Worm (Caenorhabditis elegans): ENCODE measurements around the gene C32B5.18.

C32B5.18 gene

ce11 chrII:972850-973249, 12.5 kb downstream of the C32B5.18 start, which contains the start of gene C32B5.15:
Gene C32B5.15 (minus strand): TSS chrII:972950.
- TF ChIP-seq spr-3 (GFP tag; optimal IDR thresholded peaks at IDR 0.05), result no peak
- no peak for TF ChIP-seq daf-19 (GFP tag; conservative IDR thresholded peaks at IDR 0.05)
- no peak for TF ChIP-seq lin-39 (tag; optimal IDR thresholded peaks at IDR 0.05)
- no peak for TF ChIP-seq mdt-29 (GFP tag; IDR thresholded peaks at IDR 0.05)
- TF ChIP-seq egl-27 (tag; optimal IDR thresholded peaks at IDR 0.05), result no peak
- no peak for TF ChIP-seq nhr-102 (tag; optimal IDR thresholded peaks at IDR 0.05)

ce11 chrII:973999-974398, 13.7 kb downstream of the C32B5.18 start, which contains the start of gene fbxc-14:
Gene fbxc-14 (plus strand): TSS chrII:974299.
- TF ChIP-seq mdl-1 (tag; optimal IDR thresholded peaks at IDR 0.05) (no peak), ztf-7 (tag; optimal IDR thresholded peaks at IDR 0.05) (no peak), ceh-44 (GFP tag; IDR thresholded peaks at IDR 0.05) (no peak), cey-2 (tag; optimal IDR thresholded peaks at IDR 0.05; ENCODE audit: borderline replicate concordance, insufficient read depth) (no peak), dpl-1 (GFP tag; optimal IDR thresholded peaks at IDR 0.05) (no peak), hmg-1.1 (GFP tag; IDR thresholded peaks at IDR 0.05) (no peak), ZK546.5 (tag; optimal IDR thresholded peaks at IDR 0.05) (no peak), ces-1 (GFP tag; optimal IDR thresholded peaks at IDR 0.05) (no peak), zip-11 (GFP tag; IDR thresholded peaks at IDR 0.05) (no peak), zfp-2 (tag; optimal IDR thresholded peaks at IDR 0.05) (no peak), lsy-2 (tag; optimal IDR thresholded peaks at IDR 0.05) (no peak), daf-12 (tag; optimal IDR thresholded peaks at IDR 0.05) (no peak), nhr-111 (GFP tag; optimal IDR thresholded peaks at IDR 0.05) (no peak), duxl-1 (tag; optimal IDR thresholded peaks at IDR 0.05; ENCODE audit: poor library complexity) (no peak), ctbp-1 (GFP tag; IDR thresholded peaks at IDR 0.05) (no peak), sdz-12 (GFP tag; optimal IDR thresholded peaks at IDR 0.05) (no peak), tra-1 (GFP tag; IDR thresholded peaks at IDR 0.05) (no peak), tag-97 (GFP tag; IDR thresholded peaks at IDR 0.05) (no peak)

- TF ChIP-seq madf-5 (GFP tag; IDR thresholded peaks at IDR 0.05) (0 out of 4 replicates have a peak, but pooled peaks of 1 of the 2 experiments have one; percentile 68), madf-9 (GFP tag; conservative IDR thresholded peaks at IDR 0.05) (0 out of 2 replicates have a peak, but pooled peaks have one; percentile 22), dmd-8 (GFP tag; IDR thresholded peaks at IDR 0.05) (peak; percentile 66; the same call in 1 of the 2 replicates), lim-7 (GFP tag; IDR thresholded peaks at IDR 0.05) (peak; percentile 78), ctbp-1 (GFP tag; IDR thresholded peaks at IDR 0.05) (peak; percentile 69), dmd-6 (GFP tag; IDR thresholded peaks at IDR 0.05) (peak; percentile 39), F26F4.8 (GFP tag; conservative IDR thresholded peaks at IDR 0.05) (peak; percentile 68; the same call in 1 of the 2 replicates), egl-43 (GFP tag; IDR thresholded peaks at IDR 0.05) (peak; percentile 74; the same call in 1 of the 2 replicates), Y48G9A.11 (GFP tag; IDR thresholded peaks at IDR 0.05) (0 out of 2 replicates have a peak, but pooled peaks have one; percentile 31), nhr-41 (GFP tag; IDR thresholded peaks at IDR 0.05) (0 out of 2 replicates have a peak, but pooled peaks have one; percentile 29), tra-1 (GFP tag; IDR thresholded peaks at IDR 0.05) (0 out of 2 replicates have a peak, but pooled peaks have one; percentile 18), lin-1 (GFP tag; IDR thresholded peaks at IDR 0.05) (peak; percentile 75; the same call in 1 of the 2 replicates), vab-7 (GFP tag; IDR thresholded peaks at IDR 0.05) (peak; percentile 68), ZK337.2 (GFP tag; IDR thresholded peaks at IDR 0.05) (0 out of 2 replicates have a peak, but pooled peaks have one; percentile 51), D1046.2 (GFP tag; IDR thresholded peaks at IDR 0.05) (peak; percentile 80), snpc-1.2 (GFP tag; IDR thresholded peaks at IDR 0.05) (peak; percentile 64)
Observed at ce11 chrII:977130-977529, 16.8 kb downstream of the C32B5.18 start.
